Worm (Caenorhabditis elegans): Measurements from ENCODE around the gene del-10.
A peak's percentile ranks its signal among the peaks of the same experiment; 100 is the strongest.

Gene del-10

ce11 chrII:6475180-6475737 lies 6.7 kb downstream of the del-10 start, which contains the start of gene T28D9.16:
T28D9.16 (plus strand) TSS chrII:6475687.
- no peak for TF ChIP-seq sea-2 (GFP tag; optimal IDR thresholded peaks at IDR 0.05)
- no peak for TF ChIP-seq hmg-11 (tag; optimal IDR thresholded peaks at IDR 0.05)
- TF ChIP-seq lin-39 (tag; optimal IDR thresholded peaks at IDR 0.05): no peak
- no peak for TF ChIP-seq ceh-16 (tag; optimal IDR thresholded peaks at IDR 0.05)
- TF ChIP-seq nfya-1 (tag; optimal IDR thresholded peaks at IDR 0.05; ENCODE audit: insufficient read depth): no peak
- TF ChIP-seq fos-1 (tag; optimal IDR thresholded peaks at IDR 0.05): no peak
- no peak for TF ChIP-seq unc-39 (tag; optimal IDR thresholded peaks at IDR 0.05)
- no peak for TF ChIP-seq nhr-67 (tag; optimal IDR thresholded peaks at IDR 0.05)
- TF ChIP-seq elt-3 (tag; optimal IDR thresholded peaks at IDR 0.05): no peak
- TF ChIP-seq fkh-2 (tag; optimal IDR thresholded peaks at IDR 0.05): no peak
- TF ChIP-seq ztf-11 (tag; optimal IDR thresholded peaks at IDR 0.05): no peak
- TF ChIP-seq nhr-12 (tag; optimal IDR thresholded peaks at IDR 0.05): no peak
- no peak for TF ChIP-seq nhr-43 (tag; optimal IDR thresholded peaks at IDR 0.05; ENCODE audit: poor library complexity, severe bottlenecking)
- TF ChIP-seq nhr-11 (tag; optimal IDR thresholded peaks at IDR 0.05): no peak

DNA sequence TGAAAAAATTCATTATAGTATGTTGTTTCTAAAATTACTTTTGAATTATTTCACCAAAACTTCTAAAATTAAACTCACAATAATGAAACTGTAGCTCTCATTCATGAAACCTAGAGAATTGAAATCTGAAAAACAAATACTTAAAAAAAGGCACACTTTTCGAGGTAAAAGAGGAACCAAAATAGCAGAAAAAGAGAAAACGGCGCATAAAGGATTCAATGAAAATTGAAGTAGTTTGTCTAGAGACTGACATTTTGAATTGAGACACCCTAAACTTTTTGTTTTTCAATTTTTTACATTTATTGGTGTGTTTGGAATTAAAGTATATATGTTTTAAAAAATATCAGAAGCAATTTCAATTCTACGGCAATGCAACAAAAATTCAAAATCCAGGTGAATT lies 10.9 kb downstream of the del-10 start, which contains the start of gene dgk-5:
Gene dgk-5, minus strand, starts transcription at position 101 of the 400 bp plus-strand sequence.
- TF ChIP-seq eor-1 (tag; optimal IDR thresholded peaks at IDR 0.05): no peak
- no peak for TF ChIP-seq fkh-10 (GFP tag; optimal IDR thresholded peaks at IDR 0.05)
- TF ChIP-seq nhr-11 (tag; optimal IDR thresholded peaks at IDR 0.05): no peak
- TF ChIP-seq skn-1 (tag; optimal IDR thresholded peaks at IDR 0.05): no peak

ce11 chrII:6469340-6469739 lies 12.6 kb downstream of the del-10 start:
- TF ChIP-seq fkh-2 (tag; optimal IDR thresholded peaks at IDR 0.05): no peak
- TF ChIP-seq pqm-1 (tag; optimal IDR thresholded peaks at IDR 0.05): peak; percentile 11
- no peak for TF ChIP-seq skn-1 (tag; optimal IDR thresholded peaks at IDR 0.05)
- peak; percentile 62 for TF ChIP-seq elt-2 (tag; optimal IDR thresholded peaks at IDR 0.05)

DNA sequence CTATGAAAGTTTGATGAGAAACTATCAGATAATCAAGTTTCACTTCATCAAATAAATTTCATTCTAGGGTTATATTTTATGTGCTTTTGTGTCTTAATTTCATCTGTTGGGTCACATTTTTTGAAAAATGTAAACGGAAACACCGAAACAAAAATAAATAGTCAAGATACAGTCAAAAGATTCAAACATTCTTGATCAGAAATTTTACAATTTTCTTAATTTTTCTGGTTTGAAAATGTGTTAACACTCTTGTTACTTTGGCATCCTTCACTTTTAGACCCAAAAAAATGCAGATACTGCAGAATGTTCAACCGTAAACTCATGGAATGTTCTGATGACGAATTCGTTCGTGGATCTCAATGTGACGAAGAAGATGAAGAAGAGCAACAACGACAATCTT lies 27.3 kb downstream of the del-10 start, which contains the start of gene aptf-1:
Gene aptf-1, plus strand, starts transcription at position 301 of the 400 bp plus-strand sequence.
- TF ChIP-seq mml-1 (tag; optimal IDR thresholded peaks at IDR 0.05): no peak
- TF ChIP-seq pha-4 (tag; optimal IDR thresholded peaks at IDR 0.05): no peak
- no peak for TF ChIP-seq R02D3.7 (tag; optimal IDR thresholded peaks at IDR 0.05)
- TF ChIP-seq snpc-4 (tag; optimal IDR thresholded peaks at IDR 0.05): no peak
- no peak for TF ChIP-seq daf-12 (tag; optimal IDR thresholded peaks at IDR 0.05)
- no peak for TF ChIP-seq hmg-11 (tag; optimal IDR thresholded peaks at IDR 0.05)
- TF ChIP-seq mdl-1 (tag; optimal IDR thresholded peaks at IDR 0.05): no peak
- TF ChIP-seq unc-39 (tag; optimal IDR thresholded peaks at IDR 0.05): no peak
- no peak for TF ChIP-seq lin-39 (tag; optimal IDR thresholded peaks at IDR 0.05)
- no peak for TF ChIP-seq fkh-10 (GFP tag; optimal IDR thresholded peaks at IDR 0.05)
- TF ChIP-seq ztf-4 (tag; optimal IDR thresholded peaks at IDR 0.05): no peak
- no peak for TF ChIP-seq unc-62 (GFP tag; optimal IDR thresholded peaks at IDR 0.05)
- no peak for TF ChIP-seq skn-1 (tag; optimal IDR thresholded peaks at IDR 0.05)
- no peak for TF ChIP-seq fkh-2 (tag; optimal IDR thresholded peaks at IDR 0.05)
- no peak for TF ChIP-seq egl-5 (tag; optimal IDR thresholded peaks at IDR 0.05)
- TF ChIP-seq nhr-237 (tag; optimal IDR thresholded peaks at IDR 0.05): no peak
- TF ChIP-seq jun-1 (tag; optimal IDR thresholded peaks at IDR 0.05): no peak
- no peak for TF ChIP-seq nhr-28 (tag; optimal IDR thresholded peaks at IDR 0.05)

DNA sequence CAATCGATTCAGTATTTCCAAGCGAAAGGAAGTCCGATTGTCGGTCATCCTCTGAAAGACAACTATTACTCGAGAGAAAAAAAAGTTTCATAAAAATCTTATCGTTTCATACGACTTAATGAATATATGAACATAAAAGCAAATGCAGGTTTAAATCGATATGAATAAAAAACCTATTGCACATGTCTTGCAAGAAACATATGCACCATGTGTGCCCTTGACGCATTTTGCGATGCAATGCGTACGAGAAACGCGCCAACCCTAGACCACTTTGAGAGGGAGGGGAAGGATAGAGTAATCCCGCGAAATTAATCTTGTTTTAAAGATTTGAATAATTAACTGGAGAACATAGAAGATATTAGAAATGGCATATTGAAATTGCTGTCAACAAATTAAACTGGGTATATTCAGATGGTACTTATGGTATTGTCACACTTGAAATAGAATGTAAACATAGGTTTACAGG lies 28.6 kb downstream of the del-10 start, which contains the start of gene atg-16.2:
Gene atg-16.2, minus strand, starts transcription at position 51 of the 466 bp plus-strand sequence.
- peak; percentile 84 for TF ChIP-seq pha-4 (tag; optimal IDR thresholded peaks at IDR 0.05)
- TF ChIP-seq nhr-25 (tag; optimal IDR thresholded peaks at IDR 0.05): peak; percentile 71
- no peak for TF ChIP-seq unc-39 (tag; optimal IDR thresholded peaks at IDR 0.05)
- peak; percentile 12 for TF ChIP-seq egl-5 (tag; optimal IDR thresholded peaks at IDR 0.05)
- no peak for TF ChIP-seq nhr-77 (tag; optimal IDR thresholded peaks at IDR 0.05)
- no peak for TF ChIP-seq ceh-82 (tag; optimal IDR thresholded peaks at IDR 0.05)
- TF ChIP-seq elt-2 (tag; optimal IDR thresholded peaks at IDR 0.05): peak; percentile 39
- TF ChIP-seq unc-62 (GFP tag; optimal IDR thresholded peaks at IDR 0.05): no peak
- TF ChIP-seq sea-2 (GFP tag; optimal IDR thresholded peaks at IDR 0.05): no peak
- peak; percentile 42 for TF ChIP-seq lin-39 (tag; optimal IDR thresholded peaks at IDR 0.05)
- no peak for TF ChIP-seq eor-1 (tag; optimal IDR thresholded peaks at IDR 0.05)
- TF ChIP-seq nhr-43 (tag; optimal IDR thresholded peaks at IDR 0.05; ENCODE audit: poor library complexity, severe bottlenecking): peak; percentile 6
- no peak for TF ChIP-seq nhr-23 (tag; optimal IDR thresholded peaks at IDR 0.05)
- TF ChIP-seq snpc-4 (tag; optimal IDR thresholded peaks at IDR 0.05): peak; percentile 82
- peak; percentile 58 for TF ChIP-seq nfya-1 (tag; optimal IDR thresholded peaks at IDR 0.05; ENCODE audit: insufficient read depth)
- TF ChIP-seq nhr-76 (tag; optimal IDR thresholded peaks at IDR 0.05): no peak
- TF ChIP-seq lin-15B (tag; optimal IDR thresholded peaks at IDR 0.05): peak; percentile 64
- TF ChIP-seq jun-1 (tag; optimal IDR thresholded peaks at IDR 0.05): no peak
- TF ChIP-seq skn-1 (tag; optimal IDR thresholded peaks at IDR 0.05): no peak

Data from whole organism, L3 larva.